Fruit fly (Drosophila melanogaster) Kc167 (cell line): Measurements from ENCODE around the gene CG8837.

Source experiments
- Sin3A ChIP-seq: fragments of >200 bp; optimal IDR thresholded peaks from 2 replicates; lab custom pipeline; 2018; ENCODE audit warnings: missing external identifiers
- h ChIP-seq: fragments of >200 bp; optimal IDR thresholded peaks from 3 replicates; lab custom pipeline; 2018; ENCODE audit warnings: missing external identifiers
- insv ChIP-seq: fragments of >200 bp; optimal IDR thresholded peaks from 3 replicates; lab custom pipeline; 2018; ENCODE audit warnings: missing external identifiers
- psq ChIP-seq: fragments of >200 bp; optimal IDR thresholded peaks from 2 replicates; lab custom pipeline; 2017; ENCODE audit warnings: missing external identifiers

dm6 chr2L:3361821-3362220, 41.8 kb downstream of the CG8837 start:
- no peak for TF ChIP-seq h (lab: Kevin White, UChicago)
- no peak for TF ChIP-seq Sin3A
- TF ChIP-seq insv, result no peak
- no peak for TF ChIP-seq psq
